Fruit fly (Drosophila melanogaster) whole organism, embryonic: ENCODE data around the gene CG15818.

Experiments used
- Abd-B ChIP-seq: fragments of 200-800 bp; sonication (Bioruptor generic); optimal IDR thresholded peaks from 2 replicates; lab custom pipeline; 2018; ENCODE audit warnings: missing biosample characterization, mild to moderate bottlenecking, missing genetic modification characterization, moderate library complexity
- CG10321 ChIP-seq: fragments of 200-800 bp; sonication (Bioruptor generic); IDR thresholded peaks from 2 replicates; pipeline ENCODE4 v1.3.6; 2022; ENCODE audit warnings: missing biosample characterization, missing genetic modification characterization
- CG11560 ChIP-seq: fragments of 200-800 bp; sonication (Bioruptor generic); IDR thresholded peaks from 3 replicates; pipeline ENCODE4 v1.3.6; 2022; ENCODE audit warnings: missing biosample characterization, missing genetic modification characterization
- CG12659 ChIP-seq: fragments of 200-800 bp; sonication (Bioruptor generic); optimal IDR thresholded peaks from 3 replicates; lab custom pipeline; 2017; ENCODE audit warnings: mild to moderate bottlenecking, missing biosample characterization, missing genetic modification reagents, missing genetic modification characterization
- CG12769 ChIP-seq: fragments of 200-800 bp; sonication (Bioruptor generic); optimal IDR thresholded peaks from 2 replicates; lab custom pipeline; 2019; ENCODE audit warnings: missing biosample characterization, mild to moderate bottlenecking, missing genetic modification characterization, moderate library complexity
- CG14667 ChIP-seq: fragments of 200-800 bp; sonication (Bioruptor generic); IDR thresholded peaks from 2 replicates; pipeline ENCODE4 v1.3.6; 2022; ENCODE audit warnings: missing biosample characterization, missing genetic modification characterization
- CG14965 ChIP-seq: fragments of 200-800 bp; sonication (Bioruptor generic); optimal IDR thresholded peaks from 2 replicates; lab custom pipeline; 2016; ENCODE audit warnings: missing biosample characterization, missing genetic modification characterization, borderline replicate concordance
- CG1602 ChIP-seq: fragments of 200-800 bp; sonication (Bioruptor generic); optimal IDR thresholded peaks from 3 replicates; lab custom pipeline; 2016; ENCODE audit warnings: missing biosample characterization, missing genetic modification characterization
- CG16779 ChIP-seq: fragments of 200-800 bp; sonication (Bioruptor generic); IDR thresholded peaks from 2 replicates; pipeline ENCODE4 v1.3.6; 2022; ENCODE audit warnings: missing biosample characterization, missing genetic modification characterization
- CG17328 ChIP-seq: fragments of 200-800 bp; sonication (Bioruptor generic); IDR thresholded peaks from 2 replicates; pipeline ENCODE4 v1.3.6; 2022; ENCODE audit warnings: missing biosample characterization, missing genetic modification characterization
- CG17359 ChIP-seq: fragments of 200-800 bp; sonication (Bioruptor generic); optimal IDR thresholded peaks from 3 replicates; lab custom pipeline; 2018; ENCODE audit warnings: missing biosample characterization, mild to moderate bottlenecking, missing genetic modification characterization, moderate library complexity
- CG18476 ChIP-seq: fragments of 200-800 bp; sonication (Bioruptor generic); optimal IDR thresholded peaks from 2 replicates; lab custom pipeline; 2016; ENCODE audit warnings: missing biosample characterization, mild to moderate bottlenecking, missing genetic modification characterization
- CG31224 ChIP-seq: fragments of 200-800 bp; sonication (Bioruptor generic); IDR thresholded peaks from 2 replicates; pipeline ENCODE4 v1.3.6; 2022; ENCODE audit warnings: missing biosample characterization, missing genetic modification characterization
- CG34376 ChIP-seq: fragments of 200-800 bp; sonication (Bioruptor generic); optimal IDR thresholded peaks from 2 replicates; lab custom pipeline; 2018; ENCODE audit warnings: missing biosample characterization, mild to moderate bottlenecking, missing genetic modification characterization
- CG4820 ChIP-seq: fragments of 200-800 bp; sonication (Bioruptor generic); optimal IDR thresholded peaks from 3 replicates; lab custom pipeline; 2016; ENCODE audit warnings: missing biosample characterization, missing genetic modification characterization
- CG7745 ChIP-seq: fragments of 200-800 bp; sonication (Bioruptor generic); optimal IDR thresholded peaks from 2 replicates; lab custom pipeline; 2018; ENCODE audit warnings: missing biosample characterization, mild to moderate bottlenecking, missing genetic modification characterization, moderate library complexity
- CG8290 ChIP-seq, 3 experiments: fragments of 200-800 bp; sonication (Bioruptor generic); optimal IDR thresholded peaks; 2 replicates each; lab custom pipeline; 2016 to 2019; ENCODE audit warnings: missing biosample characterization in 3 of 3, missing genetic modification characterization in 3 of 3, mild to moderate bottlenecking in 2 of 3, moderate library complexity in 1 of 3
- Doc2 ChIP-seq: fragments of 200-800 bp; sonication (Bioruptor generic); IDR thresholded peaks from 2 replicates; pipeline ENCODE4 v1.3.6; 2022; ENCODE audit warnings: missing biosample characterization, missing genetic modification characterization
- Hmx ChIP-seq: fragments of 200-800 bp; sonication (Bioruptor generic); optimal IDR thresholded peaks from 2 replicates; lab custom pipeline; 2016; ENCODE audit warnings: missing biosample characterization, missing genetic modification characterization
- Hr78 ChIP-seq, 2 experiments: fragments of 200-800 bp in 1 of 2; fragments of >200 bp in 1 of 2; sonication (Bioruptor generic) in 1 of 2; optimal IDR thresholded peaks; 2 replicates each; lab custom pipeline; 2017 to 2019; ENCODE audit warnings: missing biosample characterization in 2 of 2, missing genetic modification characterization in 2 of 2, mild to moderate bottlenecking in 1 of 2, moderate library complexity in 1 of 2
- Jarid2 ChIP-seq: fragments of 200-800 bp; sonication (Bioruptor generic); optimal IDR thresholded peaks from 3 replicates; lab custom pipeline; 2017; ENCODE audit warnings: mild to moderate bottlenecking, missing biosample characterization, missing genetic modification reagents, missing genetic modification characterization
- Lhr ChIP-seq: fragments of 200-800 bp; sonication (Bioruptor generic); optimal IDR thresholded peaks from 3 replicates; lab custom pipeline; 2017; ENCODE audit warnings: mild to moderate bottlenecking, missing biosample characterization, missing genetic modification reagents, missing genetic modification characterization
- MESR4 ChIP-seq: fragments of 200-800 bp; sonication (Bioruptor generic); optimal IDR thresholded peaks from 2 replicates; lab custom pipeline; 2018; ENCODE audit warnings: missing biosample characterization, mild to moderate bottlenecking, missing genetic modification characterization, moderate library complexity
- Myb ChIP-seq: fragments of 200-800 bp; sonication (Bioruptor generic); optimal IDR thresholded peaks from 2 replicates; lab custom pipeline; 2016; ENCODE audit warnings: missing biosample characterization, missing genetic modification characterization
- Nf-YC ChIP-seq: fragments of 200-800 bp; optimal IDR thresholded peaks from 3 replicates; lab custom pipeline; 2019; ENCODE audit warnings: missing biosample characterization, mild to moderate bottlenecking, missing genetic modification characterization, moderate library complexity
- Sox100B ChIP-seq: fragments of 200-800 bp; sonication (Bioruptor generic); optimal IDR thresholded peaks from 3 replicates; lab custom pipeline; 2018; ENCODE audit warnings: missing biosample characterization, mild to moderate bottlenecking, missing genetic modification characterization
- Xbp1 ChIP-seq: fragments of 200-800 bp; sonication (Bioruptor generic); optimal IDR thresholded peaks from 3 replicates; lab custom pipeline; 2016; ENCODE audit warnings: missing biosample characterization, mild to moderate bottlenecking, missing genetic modification characterization
- az2 ChIP-seq: fragments of 200-800 bp; sonication (Bioruptor generic); optimal IDR thresholded peaks from 3 replicates; lab custom pipeline; 2016; ENCODE audit warnings: missing biosample characterization, missing genetic modification characterization
- bab2 ChIP-seq: fragments of 200-800 bp; sonication (Bioruptor generic); optimal IDR thresholded peaks from 2 replicates; lab custom pipeline; 2016; ENCODE audit warnings: missing biosample characterization, missing genetic modification characterization
- cas ChIP-seq: fragments of 200-800 bp; sonication (Bioruptor generic); IDR thresholded peaks from 2 replicates; pipeline ENCODE4 v1.3.6; 2022; ENCODE audit warnings: missing biosample characterization, missing genetic modification characterization
- dan ChIP-seq: fragments of 200-800 bp; sonication (Bioruptor generic); IDR thresholded peaks from 2 replicates; pipeline ENCODE4 v1.3.6; 2022; ENCODE audit warnings: missing biosample characterization, missing genetic modification characterization
- en ChIP-seq: fragments of 200-800 bp; sonication (Bioruptor generic); optimal IDR thresholded peaks from 2 replicates; lab custom pipeline; 2016; ENCODE audit warnings: missing biosample characterization, missing genetic modification characterization
- fru ChIP-seq: fragments of >200 bp; optimal IDR thresholded peaks from 2 replicates; lab custom pipeline; 2017
- gcm2 ChIP-seq: fragments of 200-800 bp; sonication (Bioruptor generic); optimal IDR thresholded peaks from 2 replicates; lab custom pipeline; 2016; ENCODE audit warnings: missing biosample characterization, missing genetic modification characterization
- knrl ChIP-seq: fragments of 200-800 bp; sonication (Bioruptor generic); IDR thresholded peaks from 3 replicates; pipeline ENCODE4 v1.3.6; 2022; ENCODE audit warnings: missing biosample characterization, missing genetic modification characterization; ENCODE audit not compliant: partially characterized antibody
- nerfin-1 ChIP-seq: fragments of 200-800 bp; sonication (Bioruptor generic); optimal IDR thresholded peaks from 3 replicates; lab custom pipeline; 2019; ENCODE audit warnings: missing biosample characterization, mild to moderate bottlenecking, missing genetic modification characterization, moderate library complexity
- nom ChIP-seq: fragments of 200-800 bp; sonication (Bioruptor generic); optimal IDR thresholded peaks from 2 replicates; lab custom pipeline; 2017; ENCODE audit warnings: missing biosample characterization, missing genetic modification characterization, mild to moderate bottlenecking, moderate library complexity, missing genetic modification reagents
- org-1 ChIP-seq: fragments of 200-800 bp; sonication (Bioruptor generic); optimal IDR thresholded peaks from 2 replicates; lab custom pipeline; 2017; ENCODE audit warnings: missing biosample characterization, missing genetic modification characterization
- salm ChIP-seq: fragments of 200-800 bp; sonication (Bioruptor generic); optimal IDR thresholded peaks from 2 replicates; lab custom pipeline; 2018; ENCODE audit warnings: missing biosample characterization, mild to moderate bottlenecking, missing genetic modification characterization
- sc ChIP-seq, 3 experiments: fragments of >200 bp in 2 of 3; fragments of 200-800 bp in 1 of 3; sonication (Bioruptor generic) in 1 of 3; optimal IDR thresholded peaks; 2 replicates in 2 of 3; 3 replicates in 1 of 3; lab custom pipeline; 2017; ENCODE audit warnings: mild to moderate bottlenecking in 1 of 3, missing biosample characterization in 1 of 3, missing genetic modification characterization in 1 of 3, missing genetic modification reagents in 1 of 3
- scrt ChIP-seq: fragments of 200-800 bp; sonication (Bioruptor generic); optimal IDR thresholded peaks from 2 replicates; lab custom pipeline; 2018; ENCODE audit warnings: missing biosample characterization, mild to moderate bottlenecking, missing genetic modification characterization, moderate library complexity
- sisA ChIP-seq: fragments of 200-800 bp; sonication (Bioruptor generic); IDR thresholded peaks from 2 replicates; pipeline ENCODE4 v1.3.6; 2022; ENCODE audit warnings: missing biosample characterization, missing genetic modification characterization
- sna ChIP-seq: fragments of 200-800 bp; sonication (Bioruptor generic); IDR thresholded peaks from 2 replicates; pipeline ENCODE4 v1.3.6; 2022; ENCODE audit warnings: missing biosample characterization, missing genetic modification characterization; ENCODE audit not compliant: partially characterized antibody
- sr ChIP-seq: fragments of 200-800 bp; sonication (Bioruptor generic); IDR thresholded peaks from 3 replicates; pipeline ENCODE4 v1.3.6; 2022; ENCODE audit warnings: missing biosample characterization, missing genetic modification characterization
- stwl ChIP-seq: fragments of 200-800 bp; sonication (Bioruptor generic); optimal IDR thresholded peaks from 3 replicates; lab custom pipeline; 2018; ENCODE audit warnings: missing biosample characterization, mild to moderate bottlenecking, missing genetic modification characterization, moderate library complexity
- tna ChIP-seq: fragments of 200-800 bp; sonication (Bioruptor generic); IDR thresholded peaks from 2 replicates; pipeline ENCODE4 v1.3.6; 2022; ENCODE audit warnings: missing biosample characterization, missing genetic modification characterization; ENCODE audit not compliant: partially characterized antibody
- zen ChIP-seq: fragments of 200-800 bp; sonication (Bioruptor generic); optimal IDR thresholded peaks from 3 replicates; lab custom pipeline; 2018; ENCODE audit warnings: missing biosample characterization, mild to moderate bottlenecking, missing genetic modification characterization, moderate library complexity

Gene CG15818

dm6 chr2L:7433957-7434736 is 23.4 kb downstream of the CG15818 start (continued):
- TF ChIP-seq zen (tag; lab: Kevin White, UChicago) (no peak), nom (GFP tag; lab: Kevin White, UChicago) (no peak), MESR4 (no peak), Hr78 (GFP tag; optimal IDR thresholded peaks at IDR 0.05; lab: Kevin White, UChicago) (peak in 1 of 2 experiments; percentile 60), tna (GFP tag; lab: Robert Waterston, UW) (no peak), nerfin-1 (tag; lab: Kevin White, UChicago) (no peak), CG18476 (GFP tag; lab: Kevin White, UChicago) (peak; percentile 71), Myb (GFP tag; lab: Kevin White, UChicago) (no peak), stwl (tag; lab: Kevin White, UChicago) (no peak), sr (GFP tag; lab: Robert Waterston, UW) (peak; percentile 22; the same call in 1 of the 3 replicates), sc (optimal IDR thresholded peaks at IDR 0.05; lab: Kevin White, UChicago) (no peak), sc (GFP tag; optimal IDR thresholded peaks at IDR 0.05; lab: Kevin White, UChicago) (peak; percentile 22), CG1602 (GFP tag; lab: Kevin White, UChicago) (peak; percentile 13), Hmx (GFP tag; lab: Kevin White, UChicago) (no peak), CG31224 (GFP tag; lab: Robert Waterston, UW) (peak; percentile 72), CG12659 (peak; percentile 87), CG17328 (GFP tag; lab: Robert Waterston, UW) (peak; percentile 63), salm (peak; percentile 28), Jarid2 (peak; percentile 7), fru (no peak), CG8290 (GFP tag; optimal IDR thresholded peaks at IDR 0.05; lab: Kevin White, UChicago) (no peak), CG8290 (tag; optimal IDR thresholded peaks at IDR 0.05; lab: Kevin White, UChicago) (peak in 1 of 2 experiments; percentile 88), Doc2 (GFP tag; lab: Robert Waterston, UW) (no peak), CG11560 (peak; percentile 56; the same call in 2 of the 3 replicates), Xbp1 (GFP tag; lab: Kevin White, UChicago) (peak; percentile 59), Lhr (GFP tag; lab: Kevin White, UChicago) (no peak), scrt (GFP tag; lab: Kevin White, UChicago) (peak; percentile 59), Sox100B (GFP tag; lab: Kevin White, UChicago) (peak; percentile 71), az2 (GFP tag; lab: Kevin White, UChicago) (no peak), CG4820 (GFP tag; lab: Kevin White, UChicago) (peak; percentile 14), CG14667 (GFP tag; lab: Robert Waterston, UW) (peak; percentile 33; the same call in 1 of the 2 replicates), sna (no peak), Nf-YC (tag; lab: Kevin White, UChicago) (no peak), CG14965 (no peak), dan (GFP tag; lab: Robert Waterston, UW) (no peak), CG16779 (GFP tag; lab: Robert Waterston, UW) (0 out of 2 replicates have a peak, but pooled peaks have one; percentile 16), en (GFP tag; lab: Kevin White, UChicago) (no peak), Abd-B (GFP tag; lab: Kevin White, UChicago) (peak; percentile 74), bab2 (GFP tag; lab: Kevin White, UChicago) (peak; percentile 53), CG34376 (GFP tag; lab: Kevin White, UChicago) (peak; percentile 37), CG7745 (tag; lab: Kevin White, UChicago) (no peak), knrl (no peak), CG12769 (tag; lab: Kevin White, UChicago) (peak; percentile 88), gcm2 (no peak), org-1 (GFP tag; lab: Kevin White, UChicago) (peak; percentile 57), CG17359 (peak; percentile 46), CG10321 (GFP tag; lab: Robert Waterston, UW) (peak; percentile 46; the same call in 1 of the 2 replicates), sisA (peak; percentile 74), cas (GFP tag; lab: Robert Waterston, UW) (peak; percentile 72)
